Fruit fly (Drosophila melanogaster) whole organism, embryonic: ENCODE results near the gene tup.
A peak's percentile ranks its signal among the peaks of the same experiment; 100 is the strongest.

ENCODE experiments used
- CG1024 ChIP-seq: fragments of 200-800 bp; sonication (Bioruptor generic); IDR thresholded peaks from 2 replicates; pipeline ENCODE4 v1.3.6; 2022; ENCODE audit warnings: missing biosample characterization, missing genetic modification characterization
- CG10321 ChIP-seq: fragments of 200-800 bp; sonication (Bioruptor generic); IDR thresholded peaks from 2 replicates; pipeline ENCODE4 v1.3.6; 2022; ENCODE audit warnings: missing biosample characterization, missing genetic modification characterization
- CG10565 ChIP-seq: fragments of 200-800 bp; sonication (Bioruptor generic); optimal IDR thresholded peaks from 3 replicates; lab custom pipeline; 2016; ENCODE audit warnings: missing biosample characterization, mild to moderate bottlenecking, missing genetic modification characterization
- CG11560 ChIP-seq: fragments of 200-800 bp; sonication (Bioruptor generic); IDR thresholded peaks from 3 replicates; pipeline ENCODE4 v1.3.6; 2022; ENCODE audit warnings: missing biosample characterization, missing genetic modification characterization
- CG12104 ChIP-seq: fragments of 200-800 bp; sonication (Bioruptor generic); optimal IDR thresholded peaks from 3 replicates; lab custom pipeline; 2016; ENCODE audit warnings: missing biosample characterization, missing genetic modification characterization
- CG1603 ChIP-seq: fragments of 200-800 bp; sonication (Bioruptor generic); optimal IDR thresholded peaks from 2 replicates; lab custom pipeline; 2019; ENCODE audit warnings: missing biosample characterization, mild to moderate bottlenecking, missing genetic modification characterization, moderate library complexity
- CG16779 ChIP-seq: fragments of 200-800 bp; sonication (Bioruptor generic); IDR thresholded peaks from 2 replicates; pipeline ENCODE4 v1.3.6; 2022; ENCODE audit warnings: missing biosample characterization, missing genetic modification characterization
- CG16813 ChIP-seq: fragments of 200-800 bp; sonication (Bioruptor generic); IDR thresholded peaks from 3 replicates; pipeline ENCODE4 v1.3.6; 2022; ENCODE audit warnings: missing biosample characterization, missing genetic modification characterization; ENCODE audit not compliant: partially characterized antibody
- CG16815 ChIP-seq: fragments of 200-800 bp; sonication (Bioruptor generic); optimal IDR thresholded peaks from 3 replicates; lab custom pipeline; 2017; ENCODE audit warnings: missing biosample characterization, mild to moderate bottlenecking, missing genetic modification characterization
- CG17568 ChIP-seq: fragments of 200-800 bp; sonication (Bioruptor generic); optimal IDR thresholded peaks from 2 replicates; lab custom pipeline; 2018; ENCODE audit warnings: missing biosample characterization, mild to moderate bottlenecking, missing genetic modification characterization, moderate library complexity
- CG1792 ChIP-seq: fragments of 200-800 bp; sonication (Bioruptor generic); optimal IDR thresholded peaks from 2 replicates; lab custom pipeline; 2016; ENCODE audit warnings: missing biosample characterization, missing genetic modification characterization
- CG18476 ChIP-seq: fragments of 200-800 bp; sonication (Bioruptor generic); optimal IDR thresholded peaks from 2 replicates; lab custom pipeline; 2016; ENCODE audit warnings: missing biosample characterization, mild to moderate bottlenecking, missing genetic modification characterization
- CG2120 ChIP-seq: fragments of 200-800 bp; sonication (Bioruptor generic); optimal IDR thresholded peaks from 3 replicates; lab custom pipeline; 2016; ENCODE audit warnings: missing biosample characterization, missing genetic modification characterization
- CG32532 ChIP-seq: fragments of 200-800 bp; sonication (Bioruptor generic); IDR thresholded peaks from 2 replicates; pipeline ENCODE4 v1.3.6; 2022; ENCODE audit warnings: missing biosample characterization, missing genetic modification characterization
- CG4360 ChIP-seq: fragments of 200-800 bp; sonication (Bioruptor generic); IDR thresholded peaks from 2 replicates; pipeline ENCODE4 v1.3.6; 2022; ENCODE audit warnings: missing biosample characterization, missing genetic modification characterization
- CG5953 ChIP-seq: fragments of 200-800 bp; sonication (Bioruptor generic); IDR thresholded peaks from 2 replicates; pipeline ENCODE4 v1.3.6; 2022; ENCODE audit warnings: missing biosample characterization, missing genetic modification characterization
- CG6854 ChIP-seq: fragments of 200-800 bp; sonication (Bioruptor generic); optimal IDR thresholded peaks from 3 replicates; lab custom pipeline; 2017; ENCODE audit warnings: missing biosample characterization, mild to moderate bottlenecking, missing genetic modification characterization
- CG7786 ChIP-seq: fragments of 200-800 bp; sonication (Bioruptor generic); optimal IDR thresholded peaks from 2 replicates; lab custom pipeline; 2016; ENCODE audit warnings: missing biosample characterization, missing genetic modification characterization
- CG7963 ChIP-seq: fragments of 200-800 bp; sonication (Bioruptor generic); IDR thresholded peaks from 3 replicates; pipeline ENCODE4 v1.3.6; 2022; ENCODE audit warnings: missing biosample characterization, missing genetic modification characterization; ENCODE audit not compliant: partially characterized antibody
- CG8388 ChIP-seq: fragments of 200-800 bp; sonication (Bioruptor generic); optimal IDR thresholded peaks from 2 replicates; lab custom pipeline; 2019; ENCODE audit warnings: missing biosample characterization, mild to moderate bottlenecking, missing genetic modification characterization, moderate library complexity
- CG9876 ChIP-seq: fragments of 200-800 bp; sonication (Bioruptor generic); optimal IDR thresholded peaks from 2 replicates; lab custom pipeline; 2016; ENCODE audit warnings: missing biosample characterization, missing genetic modification characterization
- Dbx ChIP-seq: fragments of 200-800 bp; sonication (Bioruptor generic); IDR thresholded peaks from 3 replicates; pipeline ENCODE4 v1.3.6; 2022; ENCODE audit warnings: missing biosample characterization, missing genetic modification characterization
- Drgx ChIP-seq: fragments of 200-800 bp; sonication (Bioruptor generic); IDR thresholded peaks from 2 replicates; pipeline ENCODE4 v1.3.6; 2022; ENCODE audit warnings: missing biosample characterization, missing genetic modification characterization
- Ets97D ChIP-seq: fragments of 200-800 bp; sonication (Bioruptor generic); optimal IDR thresholded peaks from 3 replicates; lab custom pipeline; 2016; ENCODE audit warnings: missing biosample characterization, missing genetic modification characterization
- Gug ChIP-seq: fragments of 200-800 bp; sonication (Bioruptor generic); IDR thresholded peaks from 4 replicates; pipeline ENCODE4 v1.3.6; 2022; ENCODE audit warnings: missing biosample characterization, missing genetic modification characterization
- MTF-1 ChIP-seq: fragments of 200-800 bp; sonication (Bioruptor generic); optimal IDR thresholded peaks from 2 replicates; lab custom pipeline; 2018; ENCODE audit warnings: missing biosample characterization, mild to moderate bottlenecking, missing genetic modification characterization, borderline replicate concordance
- NfI ChIP-seq: fragments of 200-800 bp; sonication (Bioruptor generic); optimal IDR thresholded peaks from 3 replicates; lab custom pipeline; 2018; ENCODE audit warnings: missing biosample characterization, mild to moderate bottlenecking, missing genetic modification characterization, moderate library complexity
- Oli ChIP-seq: fragments of 200-800 bp; sonication (Bioruptor generic); optimal IDR thresholded peaks from 2 replicates; lab custom pipeline; 2018; ENCODE audit warnings: missing biosample characterization, mild to moderate bottlenecking, missing genetic modification characterization, moderate library complexity
- Sin3A ChIP-seq: fragments of >200 bp; optimal IDR thresholded peaks from 2 replicates; lab custom pipeline; 2018
- Six4 ChIP-seq: fragments of 200-800 bp; sonication (Bioruptor generic); optimal IDR thresholded peaks from 2 replicates; lab custom pipeline; 2016; ENCODE audit warnings: missing biosample characterization, missing genetic modification characterization
- Sry-β ChIP-seq: fragments of 200-800 bp; sonication (Bioruptor generic); optimal IDR thresholded peaks from 2 replicates; lab custom pipeline; 2018; ENCODE audit warnings: missing biosample characterization, mild to moderate bottlenecking, missing genetic modification characterization, moderate library complexity
- abd-A ChIP-seq: fragments of 200-800 bp; sonication (Bioruptor generic); optimal IDR thresholded peaks from 3 replicates; lab custom pipeline; 2019; ENCODE audit warnings: missing biosample characterization, mild to moderate bottlenecking, missing genetic modification characterization, moderate library complexity
- caup ChIP-seq: fragments of 200-800 bp; sonication (Bioruptor generic); optimal IDR thresholded peaks from 3 replicates; lab custom pipeline; 2017; ENCODE audit warnings: missing biosample characterization, mild to moderate bottlenecking, missing genetic modification characterization, moderate library complexity; ENCODE audit not compliant: severe bottlenecking
- croc ChIP-seq: fragments of 200-800 bp; sonication (Bioruptor generic); conservative IDR thresholded peaks from 3 replicates; pipeline ENCODE4 v1.3.6; 2022; ENCODE audit warnings: missing biosample characterization, missing genetic modification characterization
- dati ChIP-seq: fragments of 200-800 bp; sonication (Bioruptor generic); IDR thresholded peaks from 2 replicates; pipeline ENCODE4 v1.3.6; 2022; ENCODE audit warnings: missing biosample characterization, missing genetic modification characterization
- fru ChIP-seq: fragments of >200 bp; optimal IDR thresholded peaks from 2 replicates; lab custom pipeline; 2017
- gsb-n ChIP-seq: fragments of 200-800 bp; sonication (Bioruptor generic); optimal IDR thresholded peaks from 3 replicates; lab custom pipeline; 2018; ENCODE audit warnings: missing biosample characterization, mild to moderate bottlenecking, missing genetic modification characterization
- lab ChIP-seq: fragments of 200-800 bp; sonication (Bioruptor generic); optimal IDR thresholded peaks from 3 replicates; lab custom pipeline; 2017; ENCODE audit warnings: missing biosample characterization, missing genetic modification characterization, mild to moderate bottlenecking, moderate library complexity, missing genetic modification reagents
- lilli ChIP-seq: fragments of 200-800 bp; sonication (Bioruptor generic); optimal IDR thresholded peaks from 3 replicates; lab custom pipeline; 2016; ENCODE audit warnings: missing biosample characterization, missing genetic modification characterization
- nerfin-1 ChIP-seq: fragments of 200-800 bp; sonication (Bioruptor generic); optimal IDR thresholded peaks from 3 replicates; lab custom pipeline; 2019; ENCODE audit warnings: missing biosample characterization, mild to moderate bottlenecking, missing genetic modification characterization, moderate library complexity
- otp ChIP-seq: fragments of 200-800 bp; sonication (Bioruptor generic); IDR thresholded peaks from 3 replicates; pipeline ENCODE4, ENCODE4 v1.3.6; 2022; ENCODE audit warnings: missing biosample characterization, missing genetic modification characterization
- phol ChIP-seq: fragments of 200-800 bp; sonication (Bioruptor generic); optimal IDR thresholded peaks from 3 replicates; lab custom pipeline; 2018; ENCODE audit warnings: missing biosample characterization, mild to moderate bottlenecking, missing genetic modification characterization, moderate library complexity
- row ChIP-seq: fragments of 200-800 bp; sonication (Bioruptor generic); IDR thresholded peaks from 3 replicates; pipeline ENCODE4 v1.3.6; 2022; ENCODE audit warnings: missing biosample characterization, missing genetic modification characterization
- sd ChIP-seq: fragments of 200-800 bp; sonication (Bioruptor generic); optimal IDR thresholded peaks from 3 replicates; lab custom pipeline; 2018; ENCODE audit warnings: missing biosample characterization, mild to moderate bottlenecking, missing genetic modification characterization, moderate library complexity
- shn ChIP-seq: fragments of 200-800 bp; sonication (Bioruptor generic); optimal IDR thresholded peaks from 3 replicates; lab custom pipeline; 2016; ENCODE audit warnings: missing biosample characterization, missing genetic modification characterization
- tap ChIP-seq: fragments of 200-800 bp; optimal IDR thresholded peaks from 3 replicates; lab custom pipeline; 2019; ENCODE audit warnings: missing biosample characterization, mild to moderate bottlenecking, missing genetic modification characterization, moderate library complexity
- toy ChIP-seq: fragments of 200-800 bp; sonication (Bioruptor generic); IDR thresholded peaks from 2 replicates; pipeline ENCODE4 v1.3.6; 2022; ENCODE audit warnings: missing biosample characterization, missing genetic modification characterization
- trh ChIP-seq: fragments of 200-800 bp; sonication (Bioruptor generic); optimal IDR thresholded peaks from 2 replicates; lab custom pipeline; 2016; ENCODE audit warnings: missing biosample characterization, missing genetic modification characterization
- ttk ChIP-seq: fragments of 200-800 bp; sonication (Bioruptor generic); IDR thresholded peaks from 2 replicates; pipeline ENCODE4 v2.1.2; 2022; ENCODE audit warnings: missing biosample characterization, missing genetic modification characterization
- unc-4 ChIP-seq: fragments of 200-800 bp; sonication (Bioruptor generic); IDR thresholded peaks from 2 replicates; pipeline ENCODE4 v1.3.6; 2022; ENCODE audit warnings: missing biosample characterization, missing genetic modification characterization; ENCODE audit not compliant: partially characterized antibody
- yki ChIP-seq: fragments of >200 bp; optimal IDR thresholded peaks from 3 replicates; lab custom pipeline; 2018
- zf30C ChIP-seq: fragments of 200-800 bp; sonication (Bioruptor generic); optimal IDR thresholded peaks from 3 replicates; lab custom pipeline; 2018; ENCODE audit warnings: missing biosample characterization, mild to moderate bottlenecking, missing genetic modification characterization

The tup gene

dm6 chr2L:18899254-18899653, 18.2 kb upstream of the tup start (continued):
- TF ChIP-seq unc-4 (GFP tag; lab: Robert Waterston, UW) (no peak), NfI (peak; percentile 43), CG32532 (GFP tag; lab: Robert Waterston, UW) (no peak), Sin3A (lab: Kevin White, UChicago) (no peak), Ets97D (no peak), toy (GFP tag; lab: Robert Waterston, UW) (no peak), CG5953 (GFP tag; lab: Robert Waterston, UW) (0 out of 2 replicates have a peak, but pooled peaks have one; percentile 29), yki (lab: Kevin White, UChicago) (no peak), CG1603 (tag; lab: Kevin White, UChicago) (peak; percentile 88), trh (GFP tag; lab: Kevin White, UChicago) (no peak), nerfin-1 (peak; percentile 56), CG7963 (no peak), CG7786 (peak; percentile 42), caup (no peak), ttk (no peak; the same call in 1 of the 2 replicates), CG10565 (GFP tag; lab: Kevin White, UChicago) (peak; percentile 7), CG1792 (GFP tag; lab: Kevin White, UChicago) (no peak), Dbx (GFP tag; lab: Robert Waterston, UW) (no peak), CG11560 (tag; lab: Robert Waterston, UW) (no peak), CG18476 (GFP tag; lab: Kevin White, UChicago) (peak; percentile 32), lilli (GFP tag; lab: Kevin White, UChicago) (peak; percentile 35), otp (GFP tag; lab: Robert Waterston, UW) (peak; percentile 65; the same call in 2 of the 3 replicates), Drgx (no peak), abd-A (tag; lab: Kevin White, UChicago) (no peak), CG2120 (no peak), tap (tag; lab: Kevin White, UChicago) (peak; percentile 55), CG4360 (0 out of 2 replicates have a peak, but pooled peaks have one; percentile 19), shn (no peak), CG16815 (GFP tag; lab: Kevin White, UChicago) (peak; percentile 70), Oli (tag; lab: Kevin White, UChicago) (peak; percentile 72), gsb-n (tag; lab: Kevin White, UChicago) (peak; percentile 85), fru (no peak), CG16779 (no peak), row (GFP tag; lab: Robert Waterston, UW) (peak; percentile 66), Gug (GFP tag; lab: Robert Waterston, UW) (peak; percentile 59; the same call in 2 of the 4 replicates), CG1024 (GFP tag; lab: Robert Waterston, UW) (peak; percentile 70), zf30C (peak; percentile 55), CG12104 (GFP tag; lab: Kevin White, UChicago) (peak; percentile 20), CG8388 (GFP tag; lab: Kevin White, UChicago) (peak; percentile 82), MTF-1 (GFP tag; lab: Kevin White, UChicago) (peak; percentile 9), sd (tag; lab: Kevin White, UChicago) (no peak), dati (GFP tag; lab: Robert Waterston, UW) (no peak), lab (GFP tag; lab: Kevin White, UChicago) (no peak), CG10321 (no peak), CG6854 (GFP tag; lab: Kevin White, UChicago) (no peak), phol (tag; lab: Kevin White, UChicago) (peak; percentile 84), CG16813 (no peak), CG17568 (GFP tag; lab: Kevin White, UChicago) (peak; percentile 55), croc (peak; percentile 77), CG9876 (GFP tag; lab: Kevin White, UChicago) (no peak), Sry-β (GFP tag; lab: Kevin White, UChicago) (no peak), Six4 (GFP tag; lab: Kevin White, UChicago) (peak; percentile 66)
